Worm (Caenorhabditis elegans): ENCODE data around the gene C43F9.7.

The C43F9.7 gene

ce11 chrIV:10543361-10543760 is 50.1 kb downstream of the C43F9.7 start:
- TF ChIP-seq nhr-25 (tag; optimal IDR thresholded peaks at IDR 0.05) (no peak), ceh-28 (tag; optimal IDR thresholded peaks at IDR 0.05) (no peak), nhr-28 (tag; optimal IDR thresholded peaks at IDR 0.05) (no peak), pqm-1 (tag; optimal IDR thresholded peaks at IDR 0.05) (peak; percentile 76), ztf-11 (tag; optimal IDR thresholded peaks at IDR 0.05) (no peak), lin-39 (tag; optimal IDR thresholded peaks at IDR 0.05) (no peak), unc-62 (GFP tag; optimal IDR thresholded peaks at IDR 0.05) (no peak), jun-1 (tag; optimal IDR thresholded peaks at IDR 0.05) (peak; percentile 66), elt-2 (tag; optimal IDR thresholded peaks at IDR 0.05) (peak; percentile 84), nhr-11 (tag; optimal IDR thresholded peaks at IDR 0.05) (no peak), unc-39 (tag; optimal IDR thresholded peaks at IDR 0.05) (no peak), pha-4 (tag; optimal IDR thresholded peaks at IDR 0.05) (peak; percentile 32), mml-1 (tag; optimal IDR thresholded peaks at IDR 0.05) (no peak), lin-15B (tag; optimal IDR thresholded peaks at IDR 0.05) (no peak), zag-1 (tag; optimal IDR thresholded peaks at IDR 0.05) (no peak)

Measured in whole organism, L3 larva.